Fruit fly (Drosophila melanogaster) whole organism, embryonic: ENCODE measurements around the gene CG43993.

Experiments used
- Blimp-1 ChIP-seq: fragments of 200-800 bp; sonication (Bioruptor generic); optimal IDR thresholded peaks from 3 replicates; lab custom pipeline; 2018; ENCODE audit warnings: missing biosample characterization, missing genetic modification characterization, mild to moderate bottlenecking, moderate library complexity, missing genetic modification reagents
- C15 ChIP-seq: fragments of 200-800 bp; sonication (Bioruptor generic); IDR thresholded peaks from 3 replicates; pipeline ENCODE4 v1.3.6; 2022; ENCODE audit warnings: missing biosample characterization, missing genetic modification characterization
- CG10147 ChIP-seq: fragments of 200-800 bp; sonication (Bioruptor generic); optimal IDR thresholded peaks from 2 replicates; lab custom pipeline; 2019; ENCODE audit warnings: missing biosample characterization, mild to moderate bottlenecking, missing genetic modification characterization, moderate library complexity
- CG10321 ChIP-seq: fragments of 200-800 bp; sonication (Bioruptor generic); IDR thresholded peaks from 2 replicates; pipeline ENCODE4 v1.3.6; 2022; ENCODE audit warnings: missing biosample characterization, missing genetic modification characterization
- CG12942 ChIP-seq: fragments of 200-800 bp; sonication (Bioruptor generic); optimal IDR thresholded peaks from 3 replicates; lab custom pipeline; 2016; ENCODE audit warnings: missing biosample characterization, missing genetic modification characterization
- CG15479 ChIP-seq: fragments of 200-800 bp; sonication (Bioruptor generic); optimal IDR thresholded peaks from 3 replicates; lab custom pipeline; 2019; ENCODE audit warnings: missing biosample characterization, mild to moderate bottlenecking, missing genetic modification characterization, moderate library complexity
- CG1602 ChIP-seq: fragments of 200-800 bp; sonication (Bioruptor generic); optimal IDR thresholded peaks from 3 replicates; lab custom pipeline; 2016; ENCODE audit warnings: missing biosample characterization, missing genetic modification characterization
- CG1647 ChIP-seq: fragments of 200-800 bp; sonication (Bioruptor generic); optimal IDR thresholded peaks from 3 replicates; lab custom pipeline; 2016; ENCODE audit warnings: missing biosample characterization, missing genetic modification characterization
- CG1792 ChIP-seq: fragments of 200-800 bp; sonication (Bioruptor generic); optimal IDR thresholded peaks from 2 replicates; lab custom pipeline; 2016; ENCODE audit warnings: missing biosample characterization, missing genetic modification characterization
- CG2129 ChIP-seq: fragments of 200-800 bp; sonication (Bioruptor generic); IDR thresholded peaks from 2 replicates; pipeline ENCODE4 v1.3.6; 2022; ENCODE audit warnings: missing biosample characterization, missing genetic modification characterization; ENCODE audit not compliant: partially characterized antibody
- CG31224 ChIP-seq: fragments of 200-800 bp; sonication (Bioruptor generic); IDR thresholded peaks from 2 replicates; pipeline ENCODE4 v1.3.6; 2022; ENCODE audit warnings: missing biosample characterization, missing genetic modification characterization
- CG5180 ChIP-seq: fragments of 200-800 bp; sonication (Bioruptor generic); optimal IDR thresholded peaks from 3 replicates; lab custom pipeline; 2017; ENCODE audit warnings: missing biosample characterization, missing genetic modification characterization, mild to moderate bottlenecking, moderate library complexity, missing genetic modification reagents
- CG6654 ChIP-seq: fragments of 200-800 bp; sonication (Bioruptor generic); optimal IDR thresholded peaks from 2 replicates; lab custom pipeline; 2017; ENCODE audit warnings: missing biosample characterization, mild to moderate bottlenecking, missing genetic modification characterization
- CG8765 ChIP-seq: fragments of 200-800 bp; sonication (Bioruptor generic); IDR thresholded peaks from 2 replicates; pipeline ENCODE4 v1.3.6; 2022; ENCODE audit warnings: missing biosample characterization, missing genetic modification characterization
- CG9437 ChIP-seq: fragments of 200-800 bp; sonication (Bioruptor generic); optimal IDR thresholded peaks from 2 replicates; lab custom pipeline; 2018; ENCODE audit warnings: missing biosample characterization, mild to moderate bottlenecking, missing genetic modification characterization
- CTCF ChIP-seq: fragments of 200-800 bp; sonication (Bioruptor generic); optimal IDR thresholded peaks from 2 replicates; lab custom pipeline; 2017; ENCODE audit warnings: missing biosample characterization, mild to moderate bottlenecking, missing genetic modification characterization, moderate library complexity
- Dip2 ChIP-seq: fragments of 200-800 bp; sonication (Bioruptor generic); IDR thresholded peaks from 2 replicates; pipeline ENCODE4 v1.3.6; 2022; ENCODE audit warnings: missing biosample characterization, missing genetic modification characterization
- E2f1 ChIP-seq: fragments of 200-800 bp; sonication (Bioruptor generic); IDR thresholded peaks from 2 replicates; pipeline ENCODE4 v1.3.6; 2022; ENCODE audit warnings: missing biosample characterization, missing genetic modification characterization
- Fer2 ChIP-seq: fragments of 200-800 bp; sonication (Bioruptor generic); optimal IDR thresholded peaks from 2 replicates; lab custom pipeline; 2018; ENCODE audit warnings: missing biosample characterization, mild to moderate bottlenecking, missing genetic modification characterization, moderate library complexity
- Hmx ChIP-seq: fragments of 200-800 bp; sonication (Bioruptor generic); optimal IDR thresholded peaks from 2 replicates; lab custom pipeline; 2016; ENCODE audit warnings: missing biosample characterization, missing genetic modification characterization
- Hr39 ChIP-seq: fragments of >200 bp; optimal IDR thresholded peaks from 2 replicates; lab custom pipeline; 2017
- Lim3 ChIP-seq: fragments of 200-800 bp; sonication (Bioruptor generic); IDR thresholded peaks from 2 replicates; pipeline ENCODE4 v1.3.6; 2022; ENCODE audit warnings: missing biosample characterization, missing genetic modification characterization
- NC2β ChIP-seq: fragments of 200-800 bp; sonication (Bioruptor generic); optimal IDR thresholded peaks from 2 replicates; lab custom pipeline; 2016; ENCODE audit warnings: missing biosample characterization, missing genetic modification characterization
- Nf-YB ChIP-seq: fragments of 200-800 bp; sonication (Bioruptor generic); optimal IDR thresholded peaks from 3 replicates; lab custom pipeline; 2019; ENCODE audit warnings: missing biosample characterization, mild to moderate bottlenecking, missing genetic modification characterization, moderate library complexity
- Oaz ChIP-seq: fragments of 200-800 bp; sonication (Bioruptor generic); IDR thresholded peaks from 2 replicates; pipeline ENCODE4 v1.3.6; 2022; ENCODE audit warnings: missing biosample characterization, missing genetic modification characterization
- Oli ChIP-seq: fragments of 200-800 bp; sonication (Bioruptor generic); optimal IDR thresholded peaks from 2 replicates; lab custom pipeline; 2018; ENCODE audit warnings: missing biosample characterization, mild to moderate bottlenecking, missing genetic modification characterization, moderate library complexity
- Side ChIP-seq: fragments of 200-800 bp; sonication (Bioruptor generic); optimal IDR thresholded peaks from 2 replicates; lab custom pipeline; 2016; ENCODE audit warnings: missing biosample characterization, missing genetic modification characterization
- Sry-β ChIP-seq: fragments of 200-800 bp; sonication (Bioruptor generic); optimal IDR thresholded peaks from 2 replicates; lab custom pipeline; 2018; ENCODE audit warnings: missing biosample characterization, mild to moderate bottlenecking, missing genetic modification characterization, moderate library complexity
- bsh ChIP-seq, 2 experiments: fragments of 200-800 bp; sonication (Bioruptor generic); optimal IDR thresholded peaks; 2 replicates each; lab custom pipeline; 2017 to 2018; ENCODE audit warnings: mild to moderate bottlenecking in 2 of 2, missing biosample characterization in 2 of 2, missing genetic modification characterization in 2 of 2, moderate library complexity in 1 of 2
- ci ChIP-seq: fragments of 200-800 bp; sonication (Bioruptor generic); IDR thresholded peaks from 3 replicates; pipeline ENCODE4 v1.3.6; 2022; ENCODE audit warnings: missing biosample characterization, missing genetic modification characterization
- crol ChIP-seq: fragments of 200-800 bp; sonication (Bioruptor generic); IDR thresholded peaks from 2 replicates; pipeline ENCODE4 v1.3.6; 2022; ENCODE audit warnings: missing biosample characterization, missing genetic modification characterization
- da ChIP-seq: fragments of 200-800 bp; sonication (Bioruptor generic); optimal IDR thresholded peaks from 2 replicates; lab custom pipeline; 2016; ENCODE audit warnings: missing biosample characterization, missing genetic modification characterization
- dm ChIP-seq: fragments of 200-800 bp; sonication (Bioruptor generic); optimal IDR thresholded peaks from 3 replicates; lab custom pipeline; 2016; ENCODE audit warnings: missing biosample characterization, missing genetic modification characterization
- fd64A ChIP-seq: fragments of 200-800 bp; sonication (Bioruptor generic); optimal IDR thresholded peaks from 3 replicates; lab custom pipeline; 2018; ENCODE audit warnings: missing biosample characterization, mild to moderate bottlenecking, missing genetic modification characterization
- grn ChIP-seq: fragments of 200-800 bp; sonication (Bioruptor generic); optimal IDR thresholded peaks from 3 replicates; lab custom pipeline; 2017; ENCODE audit warnings: missing biosample characterization, missing genetic modification characterization
- ham ChIP-seq: fragments of 200-800 bp; sonication (Bioruptor generic); IDR thresholded peaks from 2 replicates; pipeline ENCODE4 v1.3.6; 2022; ENCODE audit warnings: missing biosample characterization, missing genetic modification characterization
- mld ChIP-seq: fragments of 200-800 bp; sonication (Bioruptor generic); IDR thresholded peaks from 3 replicates; pipeline ENCODE4 v1.3.6; 2022; ENCODE audit warnings: missing biosample characterization, missing genetic modification characterization; ENCODE audit not compliant: partially characterized antibody
- nerfin-1 ChIP-seq: fragments of 200-800 bp; sonication (Bioruptor generic); optimal IDR thresholded peaks from 3 replicates; lab custom pipeline; 2019; ENCODE audit warnings: missing biosample characterization, mild to moderate bottlenecking, missing genetic modification characterization, moderate library complexity
- nmo ChIP-seq: fragments of 200-800 bp; sonication (Bioruptor generic); optimal IDR thresholded peaks from 2 replicates; lab custom pipeline; 2018; ENCODE audit warnings: missing biosample characterization, mild to moderate bottlenecking, missing genetic modification characterization, moderate library complexity
- oc ChIP-seq: fragments of 200-800 bp; sonication (Bioruptor generic); optimal IDR thresholded peaks from 2 replicates; lab custom pipeline; 2018; ENCODE audit warnings: missing biosample characterization, mild to moderate bottlenecking, missing genetic modification characterization, moderate library complexity
- org-1 ChIP-seq: fragments of 200-800 bp; sonication (Bioruptor generic); optimal IDR thresholded peaks from 2 replicates; lab custom pipeline; 2017; ENCODE audit warnings: missing biosample characterization, missing genetic modification characterization
- pum ChIP-seq: fragments of 200-800 bp; sonication (Bioruptor generic); optimal IDR thresholded peaks from 2 replicates; lab custom pipeline; 2016; ENCODE audit warnings: missing biosample characterization, missing genetic modification characterization
- pzg ChIP-seq: fragments of 200-800 bp; sonication (Bioruptor generic); optimal IDR thresholded peaks from 3 replicates; lab custom pipeline; 2018; ENCODE audit warnings: missing biosample characterization, mild to moderate bottlenecking, missing genetic modification characterization, moderate library complexity
- sens-2 ChIP-seq: fragments of 200-800 bp; sonication (Bioruptor generic); IDR thresholded peaks from 2 replicates; pipeline ENCODE4 v1.3.6; 2022; ENCODE audit warnings: missing biosample characterization, missing genetic modification characterization
- sna ChIP-seq: fragments of 200-800 bp; sonication (Bioruptor generic); IDR thresholded peaks from 2 replicates; pipeline ENCODE4 v1.3.6; 2022; ENCODE audit warnings: missing biosample characterization, missing genetic modification characterization; ENCODE audit not compliant: partially characterized antibody
- so ChIP-seq: fragments of 200-800 bp; sonication (Bioruptor generic); IDR thresholded peaks from 3 replicates; pipeline ENCODE4 v1.3.6; 2022; ENCODE audit warnings: missing biosample characterization, missing genetic modification characterization
- stwl ChIP-seq: fragments of 200-800 bp; sonication (Bioruptor generic); optimal IDR thresholded peaks from 3 replicates; lab custom pipeline; 2018; ENCODE audit warnings: missing biosample characterization, mild to moderate bottlenecking, missing genetic modification characterization, moderate library complexity
- vnd ChIP-seq: fragments of 200-800 bp; sonication (Bioruptor generic); IDR thresholded peaks from 3 replicates; pipeline ENCODE4 v1.3.6; 2022; ENCODE audit warnings: missing biosample characterization, missing genetic modification characterization; ENCODE audit not compliant: partially characterized antibody
- vvl ChIP-seq: fragments of 200-800 bp; sonication (Bioruptor generic); IDR thresholded peaks from 2 replicates; pipeline ENCODE4 v1.3.6; 2022; ENCODE audit warnings: missing biosample characterization, missing genetic modification characterization

The CG43993 gene

DNA sequence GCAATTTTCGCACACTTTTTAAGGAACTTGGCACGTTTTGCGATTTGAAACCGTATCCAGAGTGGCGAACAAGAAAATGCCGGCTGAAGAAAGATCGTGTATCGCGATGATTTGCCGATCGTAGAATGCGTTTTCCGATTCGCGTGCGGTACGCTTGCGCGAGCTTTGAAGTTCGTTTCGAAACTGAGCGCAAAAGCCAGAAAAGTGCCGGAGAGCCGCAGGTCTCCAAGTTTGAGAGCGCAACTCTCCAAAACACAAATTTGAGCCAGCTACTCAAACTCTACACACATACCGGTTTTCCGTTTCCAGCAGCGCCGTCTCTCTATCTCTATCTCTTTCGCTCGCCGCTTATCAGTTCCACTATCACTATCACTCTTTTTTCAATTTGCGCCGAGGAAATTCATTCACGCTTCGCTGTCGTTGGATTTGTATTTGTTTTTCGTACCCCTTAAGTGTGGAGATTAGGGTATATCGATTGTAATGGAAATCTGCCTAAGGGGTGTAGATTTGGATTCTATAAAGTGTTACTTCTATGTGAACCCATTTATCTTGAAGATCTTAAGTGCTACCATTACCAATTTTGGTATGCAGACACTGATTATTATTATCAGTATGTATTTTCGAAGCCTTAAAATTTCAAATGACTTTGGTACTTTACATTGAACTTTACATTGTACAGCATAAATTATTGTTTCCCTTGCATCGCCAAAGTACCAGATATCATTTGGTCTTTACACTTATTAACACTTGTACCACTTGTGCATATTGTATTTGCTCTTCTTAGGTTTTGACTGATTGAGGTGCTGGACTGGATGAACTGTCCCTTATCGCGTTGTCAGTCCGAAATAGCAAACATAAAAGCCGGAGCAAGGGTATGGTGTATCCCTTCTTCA lies 24.2 kb downstream of the CG43993 start (continued):
- TF ChIP-seq fd64A (GFP tag; lab: Kevin White, UChicago) (no peak), nerfin-1 (tag; lab: Kevin White, UChicago) (no peak), stwl (tag; lab: Kevin White, UChicago) (no peak), so (GFP tag; lab: Robert Waterston, UW) (peak; percentile 30; the same call in 1 of the 3 replicates), vnd (GFP tag; lab: Robert Waterston, UW) (no peak), da (GFP tag; lab: Kevin White, UChicago) (no peak), Nf-YB (GFP tag; lab: Kevin White, UChicago) (peak; percentile 49), org-1 (GFP tag; lab: Kevin White, UChicago) (peak; percentile 77), nmo (GFP tag; lab: Kevin White, UChicago) (peak; percentile 82), Oli (tag; lab: Kevin White, UChicago) (peak; percentile 78), CG5180 (GFP tag; lab: Kevin White, UChicago) (peak; percentile 40), CG2129 (GFP tag; lab: Robert Waterston, UW) (no peak), CG31224 (no peak), CG8765 (GFP tag; lab: Robert Waterston, UW) (0 out of 2 replicates have a peak, but pooled peaks have one; percentile 15), pum (GFP tag; lab: Kevin White, UChicago) (peak; percentile 69), CG15479 (GFP tag; lab: Kevin White, UChicago) (peak; percentile 74), CG1792 (GFP tag; lab: Kevin White, UChicago) (peak; percentile 72), Blimp-1 (peak; percentile 83), E2f1 (GFP tag; lab: Robert Waterston, UW) (peak; percentile 47), grn (GFP tag; lab: Kevin White, UChicago) (peak; percentile 98), bsh (GFP tag; optimal IDR thresholded peaks at IDR 0.05; lab: Kevin White, UChicago) (peak in 1 of 2 experiments; percentile 41), Sry-β (peak; percentile 32), Lim3 (GFP tag; lab: Robert Waterston, UW) (peak; percentile 36; the same call in 1 of the 2 replicates), Hr39 (lab: Kevin White, UChicago) (no peak), vvl (peak; percentile 26; the same call in 1 of the 2 replicates), mld (GFP tag; lab: Robert Waterston, UW) (no peak), Fer2 (tag; lab: Kevin White, UChicago) (no peak), ci (GFP tag; lab: Robert Waterston, UW) (peak; percentile 50), Hmx (GFP tag; lab: Kevin White, UChicago) (no peak), C15 (no peak), CG9437 (GFP tag; lab: Kevin White, UChicago) (peak; percentile 75), CG1602 (peak; percentile 69), CG10147 (GFP tag; lab: Kevin White, UChicago) (no peak), pzg (GFP tag; lab: Kevin White, UChicago) (no peak), Side (GFP tag; lab: Kevin White, UChicago) (peak; percentile 61), sens-2 (GFP tag; lab: Robert Waterston, UW) (0 out of 2 replicates have a peak, but pooled peaks have one; percentile 22), CG12942 (peak; percentile 48), sna (no peak), oc (tag; lab: Kevin White, UChicago) (no peak), dm (GFP tag; lab: Kevin White, UChicago) (peak; percentile 31), CG6654 (GFP tag; lab: Kevin White, UChicago) (peak; percentile 36), Dip2 (GFP tag; lab: Robert Waterston, UW) (no peak), CG10321 (GFP tag; lab: Robert Waterston, UW) (no peak), NC2β (GFP tag; lab: Kevin White, UChicago) (peak; percentile 68), CG1647 (GFP tag; lab: Kevin White, UChicago) (peak; percentile 31), CTCF (GFP tag; lab: Kevin White, UChicago) (no peak), Oaz (GFP tag; lab: Robert Waterston, UW) (0 out of 2 replicates have a peak, but pooled peaks have one; percentile 7), ham (no peak), crol (GFP tag; lab: Robert Waterston, UW) (no peak)
